Worm (Caenorhabditis elegans): Measurements from ENCODE around the gene grp-1.

ce11 chrIII:8137777-8138176 is 52.3 kb downstream of the grp-1 start, which contains the start of gene hsp-12.2:
- TF ChIP-seq med-1 (GFP tag; optimal IDR thresholded peaks at IDR 0.05; ENCODE audit: insufficient read depth) (no peak), klf-2 (GFP tag; conservative IDR thresholded peaks at IDR 0.05) (no peak), ref-1 (GFP tag; conservative IDR thresholded peaks at IDR 0.05) (no peak), tab-1 (GFP tag; IDR thresholded peaks at IDR 0.05) (no peak), flt-1 (GFP tag; IDR thresholded peaks at IDR 0.05) (no peak), T22C8.4 (GFP tag; IDR thresholded peaks at IDR 0.05) (no peak), ztf-29 (GFP tag; IDR thresholded peaks at IDR 0.05) (no peak)

All from whole organism, midembryonic.